Worm (Caenorhabditis elegans) whole organism, young adult: ENCODE measurements around the gene slc-36.5.

Experiments used
- B0035.1 ChIP-seq: sonication (generic microtip); optimal IDR thresholded peaks from 2 replicates; lab custom pipeline; 2016; ENCODE audit warnings: missing genetic modification characterization, mild to moderate bottlenecking, missing compliant biosample characterization, missing genotype, missing genetic modification reagents
- D2030.7 ChIP-seq: fragments of 200-800 bp; sonication (Bioruptor generic); IDR thresholded peaks from 2 replicates; pipeline ENCODE4 v1.3.6; 2022; ENCODE audit warnings: missing genetic modification reagents, missing genetic modification characterization, missing compliant biosample characterization
- F33H1.4 ChIP-seq: fragments of 200-800 bp; sonication (Bioruptor generic); IDR thresholded peaks from 2 replicates; pipeline ENCODE4 v1.3.6; 2022; ENCODE audit warnings: missing genetic modification reagents, missing genetic modification characterization, missing compliant biosample characterization
- F55B11.4 ChIP-seq: sonication (generic microtip); optimal IDR thresholded peaks from 2 replicates; lab custom pipeline; 2016; ENCODE audit warnings: missing compliant biosample characterization, missing genetic modification characterization, borderline replicate concordance; ENCODE audit not compliant: insufficient read depth
- K11D2.4 ChIP-seq: fragments of 200-800 bp; sonication (Bioruptor generic); IDR thresholded peaks from 2 replicates; pipeline ENCODE4 v1.3.6; 2022; ENCODE audit warnings: missing genetic modification reagents, missing genetic modification characterization, missing compliant biosample characterization
- T07F8.4 ChIP-seq: sonication (generic microtip); optimal IDR thresholded peaks from 2 replicates; lab custom pipeline; 2016; ENCODE audit warnings: mild to moderate bottlenecking, missing genetic modification characterization, moderate library complexity, missing compliant biosample characterization
- Y53G8AR.9 ChIP-seq: fragments of 200-800 bp; sonication (Bioruptor generic); conservative IDR thresholded peaks from 2 replicates; pipeline ENCODE4 v1.3.6; 2022; ENCODE audit warnings: missing genetic modification reagents, missing genetic modification characterization, missing compliant biosample characterization
- ZK185.1 ChIP-seq: sonication (generic microtip); optimal IDR thresholded peaks from 2 replicates; lab custom pipeline; 2016; ENCODE audit warnings: mild to moderate bottlenecking, missing genetic modification characterization, missing compliant biosample characterization; ENCODE audit not compliant: poor library complexity, severe bottlenecking
- ama-1 ChIP-seq, 3 experiments: fragments of 150-350 bp in 1 of 3; sonication (generic microtip) in 2 of 3; optimal IDR thresholded peaks; 2 replicates each; lab custom pipeline; 2014 to 2018; ENCODE audit warnings: missing biosample characterization in 2 of 3, missing genetic modification characterization in 2 of 3, missing genetic modification reagents in 2 of 3
- attf-3 ChIP-seq: fragments of 200-800 bp; sonication (Bioruptor generic); conservative IDR thresholded peaks from 2 replicates; pipeline ENCODE4 v1.3.6; 2022; ENCODE audit warnings: missing genetic modification reagents, missing genetic modification characterization, missing compliant biosample characterization
- bed-2 ChIP-seq: fragments of 200-800 bp; sonication (Bioruptor generic); IDR thresholded peaks from 2 replicates; pipeline ENCODE4 v1.3.6; 2022; ENCODE audit warnings: missing genetic modification reagents, missing genetic modification characterization, missing compliant biosample characterization
- ceh-27 ChIP-seq: fragments of 200-800 bp; sonication (Bioruptor generic); optimal IDR thresholded peaks from 2 replicates; lab custom pipeline; 2018; ENCODE audit warnings: mild to moderate bottlenecking, missing genetic modification characterization, moderate library complexity, missing compliant biosample characterization
- dox-1 ChIP-seq: fragments of 200-800 bp; sonication (Bioruptor generic); IDR thresholded peaks from 2 replicates; pipeline ENCODE4 v1.3.6; 2022; ENCODE audit warnings: missing genetic modification reagents, missing genetic modification characterization, missing compliant biosample characterization
- egrh-3 ChIP-seq: fragments of 200-800 bp; sonication (Bioruptor generic); IDR thresholded peaks from 2 replicates; pipeline ENCODE4 v1.3.6; 2022; ENCODE audit warnings: missing genetic modification reagents, missing genetic modification characterization, missing compliant biosample characterization
- hlh-12 ChIP-seq: sonication (generic microtip); optimal IDR thresholded peaks from 2 replicates; lab custom pipeline; 2016; ENCODE audit warnings: missing genetic modification characterization, missing compliant biosample characterization
- hlh-26 ChIP-seq: fragments of 200-800 bp; sonication (Bioruptor generic); conservative IDR thresholded peaks from 2 replicates; pipeline ENCODE4 v1.3.6; 2022; ENCODE audit warnings: missing genetic modification reagents, missing genetic modification characterization, missing compliant biosample characterization
- lag-1 ChIP-seq: fragments of 200-800 bp; sonication (Bioruptor generic); IDR thresholded peaks from 2 replicates; pipeline ENCODE4 v1.3.6; 2022; ENCODE audit warnings: missing genetic modification reagents, missing genetic modification characterization, missing compliant biosample characterization
- let-526 ChIP-seq: fragments of 200-800 bp; sonication (Bioruptor generic); IDR thresholded peaks from 2 replicates; pipeline ENCODE4 v1.3.6; 2022; ENCODE audit warnings: missing genetic modification reagents, missing genetic modification characterization, missing compliant biosample characterization
- lin-35 ChIP-seq, 3 experiments: fragments of 150-350 bp in 2 of 3; sonication (generic microtip) in 1 of 3; optimal IDR thresholded peaks; 2 replicates each; lab custom pipeline; 2014 to 2018; ENCODE audit warnings: missing biosample characterization in 3 of 3, missing genetic modification characterization in 3 of 3, missing genetic modification reagents in 3 of 3
- lin-40 ChIP-seq: sonication (generic microtip); optimal IDR thresholded peaks from 2 replicates; lab custom pipeline; 2016; ENCODE audit warnings: missing genetic modification characterization, mild to moderate bottlenecking, missing compliant biosample characterization, missing genotype, missing genetic modification reagents
- lsl-1 ChIP-seq: fragments of 200-800 bp; sonication (Bioruptor generic); optimal IDR thresholded peaks from 2 replicates; lab custom pipeline; 2018; ENCODE audit warnings: mild to moderate bottlenecking, missing genetic modification characterization, moderate library complexity, missing compliant biosample characterization
- lsy-27 ChIP-seq: sonication (generic microtip); optimal IDR thresholded peaks from 2 replicates; lab custom pipeline; 2017; ENCODE audit warnings: missing genetic modification characterization, mild to moderate bottlenecking, missing compliant biosample characterization, antibody characterized with exemption, missing genotype, borderline replicate concordance; ENCODE audit not compliant: insufficient read depth
- mcd-1 ChIP-seq: fragments of 200-800 bp; sonication (Bioruptor generic); IDR thresholded peaks from 2 replicates; pipeline ENCODE4 v1.3.6; 2022; ENCODE audit warnings: missing genetic modification reagents, missing genetic modification characterization, missing compliant biosample characterization
- mes-4 ChIP-seq: sonication (generic microtip); optimal IDR thresholded peaks from 2 replicates; lab custom pipeline; 2016; ENCODE audit warnings: missing genotype, missing genetic modification characterization, missing compliant biosample characterization
- mxl-1 ChIP-seq: sonication (generic microtip); optimal IDR thresholded peaks from 2 replicates; lab custom pipeline; 2016; ENCODE audit warnings: missing genetic modification characterization, missing compliant biosample characterization
- nfya-2 ChIP-seq: fragments of 200-800 bp; sonication (Bioruptor generic); IDR thresholded peaks from 2 replicates; pipeline ENCODE4 v1.3.6; 2022; ENCODE audit warnings: missing genetic modification reagents, missing genetic modification characterization, missing compliant biosample characterization
- nhr-179 ChIP-seq: sonication (generic microtip); optimal IDR thresholded peaks from 2 replicates; lab custom pipeline; 2016; ENCODE audit warnings: mild to moderate bottlenecking, missing genetic modification characterization, missing compliant biosample characterization
- nhr-80 ChIP-seq: sonication (generic microtip); optimal IDR thresholded peaks from 2 replicates; lab custom pipeline; 2016; ENCODE audit warnings: missing genetic modification characterization, missing compliant biosample characterization
- pbrm-1 ChIP-seq: fragments of 200-800 bp; sonication (Bioruptor generic); IDR thresholded peaks from 2 replicates; pipeline ENCODE4 v1.3.6; 2022; ENCODE audit warnings: missing genetic modification reagents, missing genetic modification characterization, missing compliant biosample characterization
- pha-4 ChIP-seq: fragments of 150-350 bp; sonication (generic microtip); optimal IDR thresholded peaks from 2 replicates; lab custom pipeline; 2014; ENCODE audit warnings: missing biosample characterization, missing genetic modification reagents, missing genetic modification characterization
- rec-8 ChIP-seq, 2 experiments: sonication (generic microtip); optimal IDR thresholded peaks; 2 replicates each; lab custom pipeline; 2016; ENCODE audit warnings: mild to moderate bottlenecking in 2 of 2, missing genetic modification characterization in 2 of 2, missing genetic modification reagents in 2 of 2, missing genotype in 2 of 2, missing biosample characterization in 1 of 2, missing compliant biosample characterization in 1 of 2, moderate library complexity in 1 of 2
- snpc-1.3 ChIP-seq: sonication (generic microtip); optimal IDR thresholded peaks from 2 replicates; lab custom pipeline; 2017; ENCODE audit warnings: missing genetic modification characterization, mild to moderate bottlenecking, missing compliant biosample characterization, antibody characterized with exemption, moderate library complexity, missing genotype, missing genetic modification reagents; ENCODE audit not compliant: insufficient read depth
- snpc-4 ChIP-seq, 5 experiments: fragments of 150-350 bp in 1 of 5; sonication (generic microtip) in 4 of 5; optimal IDR thresholded peaks; 2 replicates each; lab custom pipeline; 2014 to 2018; ENCODE audit warnings: missing genetic modification characterization in 5 of 5, missing biosample characterization in 3 of 5, antibody characterized with exemption in 2 of 5, mild to moderate bottlenecking in 2 of 5, missing compliant biosample characterization in 2 of 5, missing genotype in 2 of 5, moderate library complexity in 2 of 5, missing genetic modification reagents in 1 of 5
- tlf-1 ChIP-seq: fragments of 200-800 bp; sonication (Bioruptor generic); optimal IDR thresholded peaks from 2 replicates; lab custom pipeline; 2018; ENCODE audit warnings: mild to moderate bottlenecking, missing genetic modification characterization, missing compliant biosample characterization
- unc-62 ChIP-seq: fragments of 150-350 bp; optimal IDR thresholded peaks from 2 replicates; lab custom pipeline; 2014; ENCODE audit warnings: missing biosample characterization, missing genetic modification reagents, missing genetic modification characterization
- xnd-1 ChIP-seq: sonication (generic microtip); optimal IDR thresholded peaks from 2 replicates; lab custom pipeline; 2016; ENCODE audit warnings: missing genotype, missing genetic modification reagents, missing genetic modification characterization, missing compliant biosample characterization
- zim-3 ChIP-seq: sonication (generic microtip); optimal IDR thresholded peaks from 2 replicates; lab custom pipeline; 2017; ENCODE audit warnings: mild to moderate bottlenecking, missing genetic modification characterization, moderate library complexity, missing compliant biosample characterization
- ztf-25 ChIP-seq: fragments of 200-800 bp; sonication (Bioruptor generic); IDR thresholded peaks from 2 replicates; pipeline ENCODE4 v1.3.6; 2022; ENCODE audit warnings: missing genetic modification reagents, missing genetic modification characterization, missing compliant biosample characterization
- ztf-26 ChIP-seq: sonication (generic microtip); optimal IDR thresholded peaks from 2 replicates; lab custom pipeline; 2017; ENCODE audit warnings: missing genetic modification characterization, missing compliant biosample characterization

Gene slc-36.5

DNA sequence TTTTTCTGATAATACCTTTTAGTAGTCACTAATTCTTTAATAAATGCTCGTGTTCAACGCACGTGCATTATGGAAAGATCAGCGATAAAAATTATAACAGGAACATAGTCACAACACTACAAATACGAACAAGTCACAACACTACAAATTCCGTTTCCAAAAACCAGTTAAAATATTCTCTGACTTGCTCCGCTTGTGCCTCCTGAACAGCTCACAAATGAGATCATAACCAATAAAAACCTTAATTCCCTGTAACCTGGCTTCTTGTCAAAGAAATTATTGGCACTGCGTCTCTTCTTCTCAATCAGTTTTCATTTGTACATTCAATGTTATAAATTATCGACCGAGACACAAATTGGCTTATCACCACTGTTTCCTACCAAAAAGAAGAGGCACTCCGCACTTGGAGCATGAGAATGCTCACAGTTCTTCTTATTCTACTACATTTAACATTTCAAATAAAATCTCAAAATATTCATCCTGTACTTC lies 42.5 kb upstream of the slc-36.5 start, which contains the start of gene B0252.1:
TSS of gene B0252.1 (plus strand) at position 318 of the 489 bp plus-strand sequence.
- TF ChIP-seq nhr-80 (peak; percentile 77), snpc-4 (GFP tag; optimal IDR thresholded peaks at IDR 0.05; lab: Kevin White, UChicago) (no peak), snpc-4 (tag; optimal IDR thresholded peaks at IDR 0.05; lab: Kevin White, UChicago) (no peak), lin-35 (GFP tag; optimal IDR thresholded peaks at IDR 0.05; lab: Kevin White, UChicago) (no peak)
- TF ChIP-seq, all 124 proteins: peak for 1

DNA sequence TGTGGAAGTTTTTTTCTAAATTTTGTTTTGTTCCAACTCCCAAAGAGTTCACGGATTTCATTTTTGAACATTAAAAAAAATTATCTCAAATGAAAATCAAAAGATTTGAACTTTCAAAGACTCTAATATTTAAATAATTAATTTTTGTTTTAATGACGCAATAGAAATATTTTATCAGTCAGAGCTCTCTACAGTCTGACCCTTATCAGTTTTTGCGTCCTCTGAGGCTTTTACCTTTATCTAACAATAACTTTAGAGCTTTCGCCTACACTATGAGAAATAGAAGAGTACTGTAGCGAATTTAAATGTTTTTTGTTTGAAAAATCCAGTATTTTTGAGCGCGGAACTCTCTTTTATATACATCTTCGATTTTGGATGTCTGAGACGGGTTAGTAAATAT lies 42.0 kb upstream of the slc-36.5 start, which contains the start of gene B0252.5:
TSS of gene B0252.5 (minus strand) at position 17 of the 400 bp plus-strand sequence.
- no peak for TF ChIP-seq mes-4
- no peak for TF ChIP-seq lag-1 (GFP tag; lab: Robert Waterston, UW)
- TF ChIP-seq zim-3 (tag; lab: Kevin White, UChicago), result no peak
- TF ChIP-seq lsy-27, result no peak
- no peak for TF ChIP-seq dox-1 (GFP tag; lab: Robert Waterston, UW)
- no peak for TF ChIP-seq B0035.1 (tag; lab: Kevin White, UChicago)
- no peak for TF ChIP-seq bed-2 (GFP tag; lab: Robert Waterston, UW)
- TF ChIP-seq ztf-25, result no peak
- TF ChIP-seq pbrm-1 (GFP tag; lab: Robert Waterston, UW), result no peak
- no peak for TF ChIP-seq K11D2.4 (GFP tag; lab: Robert Waterston, UW)
- TF ChIP-seq mcd-1 (GFP tag; lab: Robert Waterston, UW), result no peak
- TF ChIP-seq hlh-12 (tag; lab: Kevin White, UChicago), result no peak
- TF ChIP-seq Y53G8AR.9 (GFP tag; lab: Robert Waterston, UW), result no peak
- no peak for TF ChIP-seq nhr-179
- TF ChIP-seq pha-4 (tag; lab: Kevin White, UChicago), result no peak
- TF ChIP-seq ama-1 (optimal IDR thresholded peaks at IDR 0.05; lab: Kevin White, UChicago), result no peak
- no peak for TF ChIP-seq ama-1 (GFP tag; optimal IDR thresholded peaks at IDR 0.05; lab: Kevin White, UChicago)
- TF ChIP-seq lsl-1 (GFP tag; lab: Kevin White, UChicago), result no peak
- no peak for TF ChIP-seq egrh-3 (GFP tag; lab: Robert Waterston, UW)
- no peak for TF ChIP-seq xnd-1 (tag; lab: Kevin White, UChicago)

DNA sequence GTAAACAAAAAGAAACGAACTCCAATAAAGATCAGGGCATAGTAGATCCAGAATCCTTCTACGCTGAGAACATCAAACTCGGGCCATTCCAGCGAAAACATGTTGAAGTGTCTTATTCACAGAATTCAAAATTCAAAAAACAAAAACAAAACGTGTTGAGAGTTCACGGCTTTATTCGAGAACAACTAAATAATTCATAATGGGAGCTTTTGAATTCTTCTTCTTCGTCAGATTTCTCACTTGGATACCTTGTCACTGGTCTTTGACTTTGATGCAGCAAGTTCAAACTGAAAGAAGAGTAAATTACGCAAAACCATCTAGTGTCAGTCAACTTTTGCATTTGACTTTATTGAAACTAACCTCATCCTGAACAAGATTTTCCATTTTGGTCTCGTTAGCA lies 40.9 kb upstream of the slc-36.5 start, which contains the start of gene B0252.11:
TSS of gene B0252.11 (minus strand) at position 101 of the 400 bp plus-strand sequence.
- TF ChIP-seq lin-40 (tag; lab: Kevin White, UChicago) (no peak), hlh-12 (tag; lab: Kevin White, UChicago) (no peak), nfya-2 (GFP tag; lab: Robert Waterston, UW) (no peak), unc-62 (GFP tag; lab: Kevin White, UChicago) (no peak), T07F8.4 (tag; lab: Kevin White, UChicago) (no peak), D2030.7 (GFP tag; lab: Robert Waterston, UW) (no peak), attf-3 (GFP tag; lab: Robert Waterston, UW) (no peak), tlf-1 (GFP tag; lab: Kevin White, UChicago) (no peak)

DNA sequence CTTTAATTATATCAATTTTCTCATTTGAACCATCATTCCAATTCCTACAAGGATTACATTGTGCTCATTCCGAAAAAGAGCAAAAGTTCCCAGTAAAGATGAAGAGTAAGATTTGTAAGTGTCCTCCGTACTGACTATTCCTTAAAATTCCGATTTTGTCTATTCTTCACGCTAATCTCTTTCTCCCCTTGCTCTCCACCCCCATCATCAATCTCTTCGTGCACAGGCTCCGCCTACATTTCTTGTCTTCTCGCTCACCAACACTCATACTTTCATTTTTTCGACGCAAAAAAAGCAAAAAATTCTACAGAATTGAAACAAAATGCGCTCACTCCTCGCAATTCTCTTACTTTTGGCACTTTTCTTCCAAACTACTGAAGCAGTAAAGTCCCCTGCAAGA lies 39.0 kb upstream of the slc-36.5 start, which contains the start of gene B0252.8:
TSS of gene B0252.8 (plus strand) at position 292 of the 400 bp plus-strand sequence.
- TF ChIP-seq D2030.7 (GFP tag; lab: Robert Waterston, UW) (no peak), ceh-27 (GFP tag; lab: Kevin White, UChicago) (no peak), K11D2.4 (GFP tag; lab: Robert Waterston, UW) (no peak), rec-8 (tag; optimal IDR thresholded peaks at IDR 0.05; lab: Kevin White, UChicago) (no peak), pbrm-1 (GFP tag; lab: Robert Waterston, UW) (no peak), let-526 (no peak), nhr-179 (no peak), F55B11.4 (tag; lab: Kevin White, UChicago) (no peak), ztf-25 (no peak), mes-4 (no peak), ztf-26 (tag; lab: Kevin White, UChicago) (no peak), mxl-1 (tag; lab: Kevin White, UChicago) (no peak), F33H1.4 (no peak), snpc-1.3 (tag; lab: Kevin White, UChicago) (no peak), nhr-80 (no peak), hlh-26 (no peak), ZK185.1 (tag; lab: Kevin White, UChicago) (no peak)
